Fruit fly (Drosophila melanogaster) whole organism, prepupa: ENCODE results near the gene CG46270.

Source experiments
- CG6163 ChIP-seq: fragments of 200-800 bp; sonication (Bioruptor generic); IDR thresholded peaks from 3 replicates; pipeline ENCODE4 v1.3.6; 2022; ENCODE audit warnings: missing biosample characterization, missing genetic modification characterization
- CG6276 ChIP-seq: fragments of 200-800 bp; sonication (Bioruptor generic); optimal IDR thresholded peaks from 2 replicates; lab custom pipeline; 2017; ENCODE audit warnings: missing biosample characterization, mild to moderate bottlenecking, missing genetic modification characterization
- CG6854 ChIP-seq: fragments of 200-800 bp; sonication (Bioruptor generic); optimal IDR thresholded peaks from 2 replicates; lab custom pipeline; 2017; ENCODE audit warnings: missing biosample characterization, mild to moderate bottlenecking, missing genetic modification characterization
- Eip75B ChIP-seq: fragments of 200-800 bp; sonication (Bioruptor generic); optimal IDR thresholded peaks from 3 replicates; lab custom pipeline; 2016; ENCODE audit warnings: missing biosample characterization, missing genetic modification characterization
- Gug ChIP-seq: fragments of 200-800 bp; sonication (Bioruptor generic); IDR thresholded peaks from 2 replicates; pipeline ENCODE4 v1.3.6; 2022; ENCODE audit warnings: missing biosample characterization, missing genetic modification characterization
- Lpt ChIP-seq: fragments of 200-800 bp; sonication (Bioruptor generic); optimal IDR thresholded peaks from 3 replicates; lab custom pipeline; 2016; ENCODE audit warnings: missing biosample characterization, missing genetic modification characterization
- cyc ChIP-seq: fragments of 200-800 bp; sonication (Bioruptor generic); optimal IDR thresholded peaks from 3 replicates; lab custom pipeline; 2016; ENCODE audit warnings: missing biosample characterization, missing genetic modification characterization

DNA sequence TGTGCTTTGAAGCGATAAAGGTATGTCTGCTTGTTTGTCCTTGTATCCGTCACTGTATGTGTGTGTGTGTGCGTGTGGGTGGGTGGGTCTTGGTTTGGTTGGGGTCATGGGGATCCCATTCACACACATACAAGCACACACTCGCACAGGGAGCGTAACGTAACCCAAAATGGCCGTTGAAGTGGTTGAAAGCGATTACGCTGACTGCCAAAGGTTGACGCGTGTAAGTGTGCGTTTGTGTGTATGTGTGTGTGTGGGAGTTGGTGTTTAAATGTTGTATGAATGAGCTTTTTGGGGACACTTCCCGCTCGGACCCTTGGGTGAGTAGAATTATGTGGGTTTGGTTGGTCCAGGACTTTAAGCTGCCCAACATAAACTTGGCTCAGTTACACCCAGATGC is 7.1 kb downstream of the CG46270 start:
- TF ChIP-seq CG6276: no peak
- no peak for TF ChIP-seq CG6854 (GFP tag; lab: Kevin White, UChicago)
- no peak for TF ChIP-seq Eip75B (GFP tag; lab: Kevin White, UChicago)
- TF ChIP-seq cyc (GFP tag; lab: Kevin White, UChicago): no peak
- TF ChIP-seq CG6163 (GFP tag; lab: Robert Waterston, UW): no peak
- TF ChIP-seq Gug (GFP tag; lab: Robert Waterston, UW): no peak
- no peak for TF ChIP-seq Lpt (GFP tag; lab: Kevin White, UChicago)
